Worm (Caenorhabditis elegans): ENCODE results near the gene acc-1.

DNA sequence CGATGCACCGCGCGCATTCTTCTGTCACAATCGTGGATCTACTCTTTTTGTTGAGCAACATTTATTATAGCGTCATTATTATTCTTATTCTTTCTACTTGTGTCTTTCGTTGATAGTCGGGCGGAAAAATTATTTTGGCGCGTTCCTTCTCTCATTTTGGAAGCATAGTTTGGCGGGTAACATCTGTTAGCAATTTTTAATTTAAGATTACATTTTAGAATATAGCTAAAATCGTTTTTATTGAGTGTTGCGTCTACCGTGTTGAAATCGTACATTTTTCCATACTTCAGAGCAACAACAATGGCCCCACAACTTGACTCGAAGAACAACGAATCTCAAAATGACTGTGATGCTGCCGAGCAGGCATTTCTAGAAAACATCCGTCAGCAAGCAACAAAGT lies 32.8 kb downstream of the acc-1 start, which contains the start of gene sdz-36:
- no peak for TF ChIP-seq mab-5 (tag; optimal IDR thresholded peaks at IDR 0.05)
- TF ChIP-seq sma-3 (GFP tag; optimal IDR thresholded peaks at IDR 0.05), result no peak
- no peak for TF ChIP-seq lin-13 (GFP tag; optimal IDR thresholded peaks at IDR 0.05)
- no peak for TF ChIP-seq ztf-11 (tag; optimal IDR thresholded peaks at IDR 0.05)
- no peak for TF ChIP-seq nhr-11 (tag; optimal IDR thresholded peaks at IDR 0.05)
- no peak for TF ChIP-seq skn-1 (tag; optimal IDR thresholded peaks at IDR 0.05)

All from whole organism, L2 larva.